Worm (Caenorhabditis elegans) whole organism, early embryonic: ENCODE data around the gene sel-2.

Source experiments
- B0310.2 ChIP-seq: sonication (generic microtip); optimal IDR thresholded peaks from 2 replicates; lab custom pipeline; 2016; ENCODE audit warnings: mild to moderate bottlenecking, missing genetic modification characterization, missing compliant biosample characterization
- F13C5.2 ChIP-seq: sonication (generic microtip); optimal IDR thresholded peaks from 2 replicates; lab custom pipeline; 2017; ENCODE audit warnings: mild to moderate bottlenecking, missing genetic modification characterization, inconsistent platforms, missing compliant biosample characterization
- aly-1 ChIP-seq: sonication (generic microtip); optimal IDR thresholded peaks from 2 replicates; lab custom pipeline; 2016; ENCODE audit warnings: missing genetic modification characterization, missing compliant biosample characterization
- ama-1 ChIP-seq: fragments of 150-350 bp; optimal IDR thresholded peaks from 2 replicates; lab custom pipeline; 2014
- ceh-13 ChIP-seq: fragments of 200-800 bp; sonication (Bioruptor generic); optimal IDR thresholded peaks from 2 replicates; lab custom pipeline; 2018; ENCODE audit warnings: mild to moderate bottlenecking, missing genetic modification characterization, missing compliant biosample characterization
- ceh-36 ChIP-seq: sonication (generic microtip); optimal IDR thresholded peaks from 2 replicates; lab custom pipeline; 2016; ENCODE audit warnings: missing genetic modification characterization, inconsistent platforms, missing compliant biosample characterization
- ets-7 ChIP-seq: sonication (generic microtip); optimal IDR thresholded peaks from 2 replicates; lab custom pipeline; 2016; ENCODE audit warnings: missing genotype, missing genetic modification characterization, missing compliant biosample characterization
- flt-1 ChIP-seq: fragments of 200-800 bp; sonication (Bioruptor generic); IDR thresholded peaks from 2 replicates; pipeline ENCODE4 v1.3.6; 2022; ENCODE audit warnings: missing genetic modification characterization, missing compliant biosample characterization
- hmbx-1 ChIP-seq: sonication (generic microtip); optimal IDR thresholded peaks from 2 replicates; lab custom pipeline; 2016; ENCODE audit warnings: mild to moderate bottlenecking, missing genetic modification characterization, missing compliant biosample characterization
- hnd-1 ChIP-seq: sonication (generic microtip); optimal IDR thresholded peaks from 2 replicates; lab custom pipeline; 2016; ENCODE audit warnings: missing genetic modification characterization, missing compliant biosample characterization
- pes-1 ChIP-seq: fragments of 200-800 bp; sonication (Bioruptor generic); IDR thresholded peaks from 2 replicates; pipeline ENCODE4 v1.3.6; 2022; ENCODE audit warnings: missing genetic modification reagents, missing genetic modification characterization, missing compliant biosample characterization
- scrt-1 ChIP-seq: fragments of 200-800 bp; sonication (Bioruptor generic); IDR thresholded peaks from 2 replicates; pipeline ENCODE4 v1.3.6; 2022; ENCODE audit warnings: missing genetic modification characterization, missing compliant biosample characterization
- sea-1 ChIP-seq: fragments of 200-800 bp; sonication (Bioruptor generic); conservative IDR thresholded peaks from 2 replicates; pipeline ENCODE4 v1.3.6; 2022; ENCODE audit warnings: missing genetic modification characterization, missing compliant biosample characterization
- tbx-11 ChIP-seq: fragments of 200-800 bp; sonication (Bioruptor generic); IDR thresholded peaks from 2 replicates; pipeline ENCODE4 v1.3.6; 2022; ENCODE audit warnings: missing genetic modification characterization, missing compliant biosample characterization
- tbx-37 ChIP-seq: fragments of 200-800 bp; sonication (Bioruptor generic); conservative IDR thresholded peaks from 2 replicates; pipeline ENCODE4 v1.3.6; 2022; ENCODE audit warnings: missing genetic modification reagents, missing genetic modification characterization, missing compliant biosample characterization
- tra-4 ChIP-seq: sonication (generic microtip); optimal IDR thresholded peaks from 2 replicates; lab custom pipeline; 2017; ENCODE audit warnings: missing genetic modification characterization, missing compliant biosample characterization

sel-2 gene

DNA sequence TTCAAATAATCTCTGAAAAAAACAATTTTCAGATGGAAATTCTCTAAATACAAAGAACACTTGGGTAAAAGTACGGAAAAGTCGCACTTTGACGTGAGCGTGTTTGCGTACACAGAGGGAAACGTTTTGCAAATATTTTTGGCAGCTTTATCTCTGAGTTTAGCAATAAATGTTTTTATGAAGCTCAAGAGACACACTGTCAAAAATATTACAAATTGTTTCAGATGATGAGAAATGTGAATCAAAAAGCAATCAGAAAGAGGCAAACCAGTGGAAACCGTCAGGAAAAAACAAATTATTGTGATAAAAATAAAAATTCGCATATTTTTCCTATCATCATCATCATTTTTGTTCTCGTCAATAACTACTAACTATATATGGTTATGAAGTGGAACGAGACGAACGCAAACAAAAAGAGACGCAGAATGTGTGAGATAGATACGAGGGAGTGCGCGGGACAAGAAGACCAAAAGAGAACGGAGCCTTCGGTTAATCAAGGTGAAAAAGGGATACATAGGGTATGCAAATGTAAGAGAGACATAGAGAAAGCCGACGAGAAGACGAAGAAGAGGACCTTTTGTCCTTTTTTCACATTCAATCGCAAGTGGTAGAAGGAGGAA, at the start of gene sel-2:
Gene sel-2, minus strand, starts transcription at position 51 of the 620 bp plus-strand sequence.
- no peak for TF ChIP-seq tra-4 (tag; lab: Kevin White, UChicago)
- no peak for TF ChIP-seq ceh-13 (GFP tag; lab: Kevin White, UChicago)
- TF ChIP-seq B0310.2 (tag; lab: Kevin White, UChicago) = no peak
- TF ChIP-seq aly-1 (tag; lab: Kevin White, UChicago) = no peak
- no peak for TF ChIP-seq hnd-1 (tag; lab: Kevin White, UChicago)
- no peak for TF ChIP-seq tbx-37 (GFP tag; lab: Robert Waterston, UW)
- TF ChIP-seq flt-1 (GFP tag; lab: Robert Waterston, UW) = no peak
- TF ChIP-seq F13C5.2 (tag; lab: Kevin White, UChicago) = no peak
- TF ChIP-seq ceh-36 (tag; lab: Kevin White, UChicago) = no peak
- TF ChIP-seq sea-1 = no peak
- no peak for TF ChIP-seq ama-1 (lab: Kevin White, UChicago)
- TF ChIP-seq scrt-1 (GFP tag; lab: Robert Waterston, UW) = no peak

DNA sequence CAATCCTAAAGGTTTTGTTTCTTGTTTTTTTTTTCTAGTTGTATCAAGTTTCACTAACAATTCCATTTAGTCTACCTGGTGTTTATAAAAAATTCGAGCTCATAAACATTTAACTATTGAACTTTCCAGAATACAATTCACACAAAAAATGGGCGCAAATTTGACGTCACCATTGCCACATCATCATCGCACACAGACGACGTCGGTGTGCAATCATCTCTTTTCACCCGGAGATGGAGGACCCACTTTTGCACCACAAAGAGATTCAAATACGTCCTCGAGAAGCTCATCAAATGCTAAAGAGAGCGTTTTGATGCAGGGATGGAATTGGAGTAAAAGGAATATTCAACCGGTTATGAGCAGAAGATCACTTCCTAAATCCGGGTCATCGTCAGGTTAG, 47.2 kb upstream of the sel-2 start:
- no peak for TF ChIP-seq pes-1 (GFP tag; lab: Robert Waterston, UW)
- no peak for TF ChIP-seq ama-1 (lab: Kevin White, UChicago)
- no peak for TF ChIP-seq aly-1 (tag; lab: Kevin White, UChicago)
- TF ChIP-seq scrt-1 (GFP tag; lab: Robert Waterston, UW) = no peak
- TF ChIP-seq hnd-1 (tag; lab: Kevin White, UChicago) = no peak
- no peak for TF ChIP-seq ceh-13 (GFP tag; lab: Kevin White, UChicago)
- no peak for TF ChIP-seq tbx-11
- TF ChIP-seq flt-1 (GFP tag; lab: Robert Waterston, UW) = no peak
- no peak for TF ChIP-seq ceh-36 (tag; lab: Kevin White, UChicago)
- no peak for TF ChIP-seq hmbx-1 (tag; lab: Kevin White, UChicago)
- TF ChIP-seq B0310.2 (tag; lab: Kevin White, UChicago) = no peak
- TF ChIP-seq tbx-37 (GFP tag; lab: Robert Waterston, UW) = no peak
- TF ChIP-seq ets-7 = no peak

ce11 chrIII:4658384-4658844, 46.2 kb upstream of the sel-2 start, which contains the start of gene cdka-1:
cdka-1 (plus strand) TSS chrIII:4658794.
- no peak for TF ChIP-seq F13C5.2 (tag; lab: Kevin White, UChicago)
- TF ChIP-seq hnd-1 (tag; lab: Kevin White, UChicago) = no peak
- no peak for TF ChIP-seq tbx-11
- no peak for TF ChIP-seq scrt-1 (GFP tag; lab: Robert Waterston, UW)

ce11 chrIII:4657386-4657785, 45.2 kb upstream of the sel-2 start:
- TF ChIP-seq sea-1 (no peak), tbx-11 (no peak)

DNA sequence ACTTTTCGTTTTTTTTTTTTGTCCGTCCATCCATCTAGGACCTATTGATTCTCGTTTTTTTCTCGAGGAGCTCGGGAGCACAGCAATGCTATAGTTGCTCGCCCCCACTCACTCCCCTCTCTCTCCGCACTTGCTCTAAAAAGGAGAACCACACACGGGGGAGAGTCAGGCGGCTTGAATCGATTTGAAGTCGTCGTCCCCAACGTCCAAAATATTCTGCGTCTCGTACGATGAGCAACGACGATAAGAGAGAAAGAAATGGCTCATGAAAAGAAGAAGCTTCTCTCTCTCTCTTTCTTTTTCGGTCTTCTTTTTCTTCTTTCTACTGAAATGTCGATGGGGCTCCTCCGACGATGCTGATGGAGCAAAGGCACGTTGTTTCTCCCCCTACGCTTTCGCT, 44.2 kb upstream of the sel-2 start:
- TF ChIP-seq scrt-1 (GFP tag; lab: Robert Waterston, UW) (no peak), ama-1 (lab: Kevin White, UChicago) (no peak), hmbx-1 (tag; lab: Kevin White, UChicago) (no peak), ets-7 (no peak), ceh-13 (GFP tag; lab: Kevin White, UChicago) (no peak), flt-1 (GFP tag; lab: Robert Waterston, UW) (no peak), sea-1 (no peak)

- TF ChIP-seq scrt-1 (GFP tag; lab: Robert Waterston, UW) (no peak), B0310.2 (tag; lab: Kevin White, UChicago) (no peak)
Measured at ce11 chrIII:4655402-4655801, 43.2 kb upstream of the sel-2 start, which contains the start of gene T23F11.2. T23F11.2 (minus strand) TSS chrIII:4655502.

- TF ChIP-seq pes-1 (GFP tag; lab: Robert Waterston, UW) (no peak), ceh-36 (tag; lab: Kevin White, UChicago) (no peak), hmbx-1 (tag; lab: Kevin White, UChicago) (no peak), flt-1 (GFP tag; lab: Robert Waterston, UW) (no peak), tra-4 (tag; lab: Kevin White, UChicago) (no peak), scrt-1 (GFP tag; lab: Robert Waterston, UW) (no peak), aly-1 (tag; lab: Kevin White, UChicago) (no peak), sea-1 (no peak), ets-7 (no peak), F13C5.2 (tag; lab: Kevin White, UChicago) (no peak), hnd-1 (tag; lab: Kevin White, UChicago) (no peak), tbx-11 (no peak), ceh-13 (GFP tag; lab: Kevin White, UChicago) (no peak), B0310.2 (tag; lab: Kevin White, UChicago) (no peak)
Measured at ce11 chrIII:4653912-4654311, 41.7 kb upstream of the sel-2 start.

DNA sequence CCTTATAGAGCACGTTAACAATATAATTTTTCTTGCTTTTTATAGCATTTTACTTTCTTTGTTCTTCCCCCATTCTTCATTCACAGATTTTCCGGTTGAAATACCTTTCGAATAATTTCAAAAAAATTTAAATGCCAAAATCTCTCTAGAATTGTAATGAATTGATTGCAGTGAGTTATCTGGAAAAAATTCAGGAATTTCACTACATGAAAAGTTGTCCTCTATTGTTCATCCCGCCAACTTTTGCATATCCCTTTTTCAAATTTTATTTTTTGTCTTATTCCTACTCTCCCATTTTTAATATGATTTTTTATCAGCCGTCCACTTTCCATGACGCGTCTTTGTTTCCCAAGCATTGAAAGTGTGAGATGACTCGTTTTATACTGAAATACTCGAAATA, 41.2 kb upstream of the sel-2 start:
- TF ChIP-seq hnd-1 (tag; lab: Kevin White, UChicago) (no peak), scrt-1 (GFP tag; lab: Robert Waterston, UW) (no peak), hmbx-1 (tag; lab: Kevin White, UChicago) (no peak), ama-1 (lab: Kevin White, UChicago) (no peak), sea-1 (no peak)
